Worm (Caenorhabditis elegans) whole organism, dauer: ENCODE results near the gene Y55B1BL.1.

Source experiments
- unc-62 ChIP-seq: sonication (generic microtip); optimal IDR thresholded peaks from 2 replicates; lab custom pipeline; 2017; ENCODE audit warnings: missing biosample characterization, missing genetic modification reagents, missing genetic modification characterization

The Y55B1BL.1 gene

ce11 chrIII:432988-433387, 30.8 kb downstream of the Y55B1BL.1 start:
- no peak for TF ChIP-seq unc-62

ce11 chrIII:434361-434941, 32.3 kb downstream of the Y55B1BL.1 start, which contains the start of gene affl-2:
affl-2 (plus strand) TSS chrIII:434891.
- no peak for TF ChIP-seq unc-62

- TF ChIP-seq unc-62 = no peak
These were observed 34.8 kb downstream of the Y55B1BL.1 start for ce11 chrIII:437033-437432.

- TF ChIP-seq unc-62 = no peak
These were observed 37.7 kb downstream of the Y55B1BL.1 start, which contains the start of gene affl-1 for ce11 chrIII:439926-440325. affl-1 (plus strand) TSS chrIII:440226.

- TF ChIP-seq unc-62 = no peak
These were observed 41.9 kb downstream of the Y55B1BL.1 start, which contains the start of gene Y55B1BR.8 for ce11 chrIII:444101-444500. Y55B1BR.8 (plus strand) TSS chrIII:444401.

ce11 chrIII:446860-447259, 44.7 kb downstream of the Y55B1BL.1 start:
- TF ChIP-seq unc-62 = no peak
